Fruit fly (Drosophila melanogaster) S2 (cell line): ENCODE measurements around the gene CG46459.

Experiments
- CG8478 ChIP-seq: fragments of >200 bp; optimal IDR thresholded peaks from 2 replicates; lab custom pipeline; 2018
- CTCF ChIP-seq, 2 experiments: fragments of >200 bp; optimal IDR thresholded peaks; 2 replicates each; lab custom pipeline; 2018

The CG46459 gene

dm6 chr3R:10696371-10696777 lies at the start of gene CG46459, which contains the start of the genes pug and CG14683:
CG46459 (plus strand) TSS chr3R:10696647.
pug (plus strand) TSS chr3R:10696534.
CG14683 (plus strand) TSS chr3R:10696647.
- TF ChIP-seq CG8478 (lab: Kevin White, UChicago) (no peak), CTCF (optimal IDR thresholded peaks at IDR 0.05; lab: Kevin White, UChicago) (no peak)

dm6 chr3R:10647171-10647570 lies 49.3 kb upstream of the CG46459 start:
- no peak for TF ChIP-seq CTCF (optimal IDR thresholded peaks at IDR 0.05; lab: Kevin White, UChicago)
- TF ChIP-seq CG8478 (lab: Kevin White, UChicago): no peak

dm6 chr3R:10648556-10649181 lies 47.8 kb upstream of the CG46459 start:
- TF ChIP-seq CG8478 (lab: Kevin White, UChicago) (no peak), CTCF (optimal IDR thresholded peaks at IDR 0.05; lab: Kevin White, UChicago) (no peak)

dm6 chr3R:10650641-10651318 lies 45.7 kb upstream of the CG46459 start:
- TF ChIP-seq CTCF (optimal IDR thresholded peaks at IDR 0.05; lab: Kevin White, UChicago) (no peak), CG8478 (lab: Kevin White, UChicago) (no peak)

dm6 chr3R:10654642-10655041 lies 41.8 kb upstream of the CG46459 start:
- TF ChIP-seq CG8478 (lab: Kevin White, UChicago): no peak
- no peak for TF ChIP-seq CTCF (optimal IDR thresholded peaks at IDR 0.05; lab: Kevin White, UChicago)

dm6 chr3R:10655968-10656367 lies 40.5 kb upstream of the CG46459 start:
- no peak for TF ChIP-seq CG8478 (lab: Kevin White, UChicago)
- TF ChIP-seq CTCF (optimal IDR thresholded peaks at IDR 0.05; lab: Kevin White, UChicago): no peak

dm6 chr3R:10656578-10656977 lies 39.9 kb upstream of the CG46459 start:
- TF ChIP-seq CTCF (optimal IDR thresholded peaks at IDR 0.05; lab: Kevin White, UChicago) (no peak), CG8478 (lab: Kevin White, UChicago) (no peak)

- no peak for TF ChIP-seq CG8478 (lab: Kevin White, UChicago)
- TF ChIP-seq CTCF (optimal IDR thresholded peaks at IDR 0.05; lab: Kevin White, UChicago): no peak
These were observed 37.7 kb upstream of the CG46459 start for dm6 chr3R:10658783-10659182.

dm6 chr3R:10659563-10659962 lies 36.9 kb upstream of the CG46459 start:
- TF ChIP-seq CG8478 (lab: Kevin White, UChicago) (no peak), CTCF (optimal IDR thresholded peaks at IDR 0.05; lab: Kevin White, UChicago) (no peak)

dm6 chr3R:10661098-10661497 lies 35.3 kb upstream of the CG46459 start:
- TF ChIP-seq CTCF (optimal IDR thresholded peaks at IDR 0.05; lab: Kevin White, UChicago) (no peak), CG8478 (lab: Kevin White, UChicago) (no peak)

- TF ChIP-seq CTCF (optimal IDR thresholded peaks at IDR 0.05; lab: Kevin White, UChicago) (peak; percentile 92 to 97), CG8478 (lab: Kevin White, UChicago) (no peak)
These were observed 31.5 kb upstream of the CG46459 start for dm6 chr3R:10664942-10665341.

- TF ChIP-seq CTCF (optimal IDR thresholded peaks at IDR 0.05; lab: Kevin White, UChicago): no peak
- TF ChIP-seq CG8478 (lab: Kevin White, UChicago): no peak
These were observed 28.5 kb upstream of the CG46459 start for dm6 chr3R:10667964-10668363.

dm6 chr3R:10669950-10670349 lies 26.5 kb upstream of the CG46459 start:
- TF ChIP-seq CG8478 (lab: Kevin White, UChicago) (no peak), CTCF (optimal IDR thresholded peaks at IDR 0.05; lab: Kevin White, UChicago) (no peak)

- TF ChIP-seq CG8478 (lab: Kevin White, UChicago) (no peak), CTCF (optimal IDR thresholded peaks at IDR 0.05; lab: Kevin White, UChicago) (no peak)
These were observed 23.8 kb upstream of the CG46459 start for dm6 chr3R:10672680-10673079.

dm6 chr3R:10673571-10673970 lies 22.9 kb upstream of the CG46459 start:
- TF ChIP-seq CG8478 (lab: Kevin White, UChicago) (no peak), CTCF (optimal IDR thresholded peaks at IDR 0.05; lab: Kevin White, UChicago) (no peak)
